Worm (Caenorhabditis elegans) whole organism, midembryonic: ENCODE results near the gene srw-44.

Source experiments
- T22C8.4 ChIP-seq: fragments of 200-800 bp; sonication (Bioruptor generic); IDR thresholded peaks from 2 replicates; pipeline ENCODE4 v1.3.6; 2022; ENCODE audit warnings: missing genetic modification characterization, missing compliant biosample characterization
- cog-1 ChIP-seq: sonication (generic microtip); optimal IDR thresholded peaks from 2 replicates; lab custom pipeline; 2016; ENCODE audit warnings: missing genetic modification characterization, missing compliant biosample characterization
- med-1 ChIP-seq: sonication (generic microtip); optimal IDR thresholded peaks from 2 replicates; lab custom pipeline; 2017; ENCODE audit warnings: missing genetic modification characterization, mild to moderate bottlenecking, missing compliant biosample characterization, antibody characterized with exemption, missing genetic modification reagents; ENCODE audit not compliant: insufficient read depth
- ztf-23 ChIP-seq: fragments of 200-800 bp; sonication (Bioruptor generic); IDR thresholded peaks from 2 replicates; pipeline ENCODE4 v1.3.6; 2022; ENCODE audit warnings: missing genetic modification reagents, missing genetic modification characterization, missing compliant biosample characterization

- TF ChIP-seq ztf-23 (GFP tag; lab: Robert Waterston, UW) (no peak), T22C8.4 (GFP tag; lab: Robert Waterston, UW) (no peak), cog-1 (no peak), med-1 (GFP tag; lab: Kevin White, UChicago) (no peak)
Measured at ce11 chrV:16668473-16668872, 11.6 kb upstream of the srw-44 start, which contains the start of gene F14F8.9.
